Worm (Caenorhabditis elegans): Measurements from ENCODE around the gene snn-1.

The snn-1 gene

ce11 chrIV:1818467-1819076 lies 3.7 kb upstream of the snn-1 start:
- no peak for TF ChIP-seq tbx-37 (GFP tag; conservative IDR thresholded peaks at IDR 0.05)
- no peak for TF ChIP-seq ceh-13 (GFP tag; optimal IDR thresholded peaks at IDR 0.05)
- no peak for TF ChIP-seq hnd-1 (tag; optimal IDR thresholded peaks at IDR 0.05)
- no peak for TF ChIP-seq tbx-11 (GFP tag; IDR thresholded peaks at IDR 0.05)
- no peak for TF ChIP-seq ets-7 (tag; optimal IDR thresholded peaks at IDR 0.05)
- no peak for TF ChIP-seq hmbx-1 (tag; optimal IDR thresholded peaks at IDR 0.05)
- TF ChIP-seq tra-4 (tag; optimal IDR thresholded peaks at IDR 0.05): no peak
- no peak for TF ChIP-seq sea-1 (GFP tag; conservative IDR thresholded peaks at IDR 0.05)
- no peak for TF ChIP-seq scrt-1 (GFP tag; IDR thresholded peaks at IDR 0.05)
- TF ChIP-seq aly-1 (tag; optimal IDR thresholded peaks at IDR 0.05): no peak
- TF ChIP-seq ceh-36 (tag; optimal IDR thresholded peaks at IDR 0.05): no peak
- no peak for TF ChIP-seq hmg-4 (GFP tag; optimal IDR thresholded peaks at IDR 0.05)
- TF ChIP-seq pes-1 (GFP tag; IDR thresholded peaks at IDR 0.05): no peak

ce11 chrIV:1816238-1816637 lies 1.3 kb upstream of the snn-1 start:
- TF ChIP-seq tbx-11 (GFP tag; IDR thresholded peaks at IDR 0.05) (no peak), aly-1 (tag; optimal IDR thresholded peaks at IDR 0.05) (no peak), scrt-1 (GFP tag; IDR thresholded peaks at IDR 0.05) (no peak), B0310.2 (tag; optimal IDR thresholded peaks at IDR 0.05) (no peak), flt-1 (GFP tag; IDR thresholded peaks at IDR 0.05) (no peak), hnd-1 (tag; optimal IDR thresholded peaks at IDR 0.05) (no peak), ets-7 (tag; optimal IDR thresholded peaks at IDR 0.05) (no peak), hmg-4 (GFP tag; optimal IDR thresholded peaks at IDR 0.05) (no peak), ceh-13 (GFP tag; optimal IDR thresholded peaks at IDR 0.05) (no peak), F13C5.2 (tag; optimal IDR thresholded peaks at IDR 0.05) (no peak), hmbx-1 (tag; optimal IDR thresholded peaks at IDR 0.05) (no peak), ama-1 (optimal IDR thresholded peaks at IDR 0.05) (no peak), tbx-37 (GFP tag; conservative IDR thresholded peaks at IDR 0.05) (no peak), tra-4 (tag; optimal IDR thresholded peaks at IDR 0.05) (no peak), sea-1 (GFP tag; conservative IDR thresholded peaks at IDR 0.05) (no peak)

ce11 chrIV:1813869-1814268 lies 1.0 kb downstream of the snn-1 start:
- TF ChIP-seq sea-1 (GFP tag; conservative IDR thresholded peaks at IDR 0.05) (no peak), hnd-1 (tag; optimal IDR thresholded peaks at IDR 0.05) (no peak), B0310.2 (tag; optimal IDR thresholded peaks at IDR 0.05) (no peak), ceh-13 (GFP tag; optimal IDR thresholded peaks at IDR 0.05) (no peak), ets-7 (tag; optimal IDR thresholded peaks at IDR 0.05) (no peak)

- no peak for TF ChIP-seq ceh-36 (tag; optimal IDR thresholded peaks at IDR 0.05)
- TF ChIP-seq F13C5.2 (tag; optimal IDR thresholded peaks at IDR 0.05): no peak
- TF ChIP-seq hnd-1 (tag; optimal IDR thresholded peaks at IDR 0.05): no peak
- no peak for TF ChIP-seq ets-7 (tag; optimal IDR thresholded peaks at IDR 0.05)
- TF ChIP-seq sea-1 (GFP tag; conservative IDR thresholded peaks at IDR 0.05): no peak
- no peak for TF ChIP-seq tra-4 (tag; optimal IDR thresholded peaks at IDR 0.05)
- no peak for TF ChIP-seq aly-1 (tag; optimal IDR thresholded peaks at IDR 0.05)
- TF ChIP-seq hmbx-1 (tag; optimal IDR thresholded peaks at IDR 0.05): no peak
- TF ChIP-seq scrt-1 (GFP tag; IDR thresholded peaks at IDR 0.05): no peak
- TF ChIP-seq pes-1 (GFP tag; IDR thresholded peaks at IDR 0.05): no peak
- no peak for TF ChIP-seq tbx-11 (GFP tag; IDR thresholded peaks at IDR 0.05)
- no peak for TF ChIP-seq ama-1 (optimal IDR thresholded peaks at IDR 0.05)
- no peak for TF ChIP-seq ceh-13 (GFP tag; optimal IDR thresholded peaks at IDR 0.05)
- TF ChIP-seq B0310.2 (tag; optimal IDR thresholded peaks at IDR 0.05): no peak
- no peak for TF ChIP-seq hmg-4 (GFP tag; optimal IDR thresholded peaks at IDR 0.05)
- no peak for TF ChIP-seq flt-1 (GFP tag; IDR thresholded peaks at IDR 0.05)
These were observed 10.3 kb downstream of the snn-1 start for ce11 chrIV:1804613-1805012.

- no peak for TF ChIP-seq scrt-1 (GFP tag; IDR thresholded peaks at IDR 0.05)
- no peak for TF ChIP-seq ceh-36 (tag; optimal IDR thresholded peaks at IDR 0.05)
- no peak for TF ChIP-seq tra-4 (tag; optimal IDR thresholded peaks at IDR 0.05)
- no peak for TF ChIP-seq aly-1 (tag; optimal IDR thresholded peaks at IDR 0.05)
- no peak for TF ChIP-seq B0310.2 (tag; optimal IDR thresholded peaks at IDR 0.05)
- TF ChIP-seq ets-7 (tag; optimal IDR thresholded peaks at IDR 0.05): no peak
- TF ChIP-seq hmg-4 (GFP tag; optimal IDR thresholded peaks at IDR 0.05): no peak
- TF ChIP-seq tbx-11 (GFP tag; IDR thresholded peaks at IDR 0.05): no peak
- TF ChIP-seq tbx-37 (GFP tag; conservative IDR thresholded peaks at IDR 0.05): no peak
- no peak for TF ChIP-seq hnd-1 (tag; optimal IDR thresholded peaks at IDR 0.05)
- TF ChIP-seq F13C5.2 (tag; optimal IDR thresholded peaks at IDR 0.05): no peak
- TF ChIP-seq ama-1 (optimal IDR thresholded peaks at IDR 0.05): no peak
- no peak for TF ChIP-seq pes-1 (GFP tag; IDR thresholded peaks at IDR 0.05)
- TF ChIP-seq ceh-13 (GFP tag; optimal IDR thresholded peaks at IDR 0.05): no peak
- no peak for TF ChIP-seq sea-1 (GFP tag; conservative IDR thresholded peaks at IDR 0.05)
- TF ChIP-seq hmbx-1 (tag; optimal IDR thresholded peaks at IDR 0.05): no peak
- no peak for TF ChIP-seq flt-1 (GFP tag; IDR thresholded peaks at IDR 0.05)
These were observed 11.0 kb downstream of the snn-1 start, which contains the start of gene Y38C1BA.1 for ce11 chrIV:1803882-1804281. Gene Y38C1BA.1 (minus strand): TSS chrIV:1803982.

ce11 chrIV:1791775-1792174 lies 23.1 kb downstream of the snn-1 start:
- TF ChIP-seq scrt-1 (GFP tag; IDR thresholded peaks at IDR 0.05) (no peak), ceh-36 (tag; optimal IDR thresholded peaks at IDR 0.05) (no peak), flt-1 (GFP tag; IDR thresholded peaks at IDR 0.05) (no peak), pes-1 (GFP tag; IDR thresholded peaks at IDR 0.05) (no peak), sea-1 (GFP tag; conservative IDR thresholded peaks at IDR 0.05) (no peak), tra-4 (tag; optimal IDR thresholded peaks at IDR 0.05) (no peak), hmg-4 (GFP tag; optimal IDR thresholded peaks at IDR 0.05) (no peak), B0310.2 (tag; optimal IDR thresholded peaks at IDR 0.05) (no peak), ama-1 (optimal IDR thresholded peaks at IDR 0.05) (no peak), F13C5.2 (tag; optimal IDR thresholded peaks at IDR 0.05) (no peak), tbx-11 (GFP tag; IDR thresholded peaks at IDR 0.05) (no peak), hmbx-1 (tag; optimal IDR thresholded peaks at IDR 0.05) (no peak)

ce11 chrIV:1790677-1791076 lies 24.2 kb downstream of the snn-1 start:
- TF ChIP-seq tra-4 (tag; optimal IDR thresholded peaks at IDR 0.05): no peak
- no peak for TF ChIP-seq ceh-13 (GFP tag; optimal IDR thresholded peaks at IDR 0.05)
- TF ChIP-seq scrt-1 (GFP tag; IDR thresholded peaks at IDR 0.05): no peak
- TF ChIP-seq aly-1 (tag; optimal IDR thresholded peaks at IDR 0.05): no peak
- no peak for TF ChIP-seq B0310.2 (tag; optimal IDR thresholded peaks at IDR 0.05)
- TF ChIP-seq sea-1 (GFP tag; conservative IDR thresholded peaks at IDR 0.05): no peak
- TF ChIP-seq ets-7 (tag; optimal IDR thresholded peaks at IDR 0.05): no peak
- no peak for TF ChIP-seq ama-1 (optimal IDR thresholded peaks at IDR 0.05)
- no peak for TF ChIP-seq pes-1 (GFP tag; IDR thresholded peaks at IDR 0.05)
